Worm (Caenorhabditis elegans) whole organism, L4/young adult: Measurements from ENCODE around the gene K01A6.7.

Source experiments
- dao-5 ChIP-seq: sonication (generic microtip); optimal IDR thresholded peaks from 2 replicates; lab custom pipeline; 2016; ENCODE audit warnings: missing genotype, missing genetic modification characterization, moderate library complexity, missing compliant biosample characterization
- him-1 ChIP-seq: sonication (generic microtip); optimal IDR thresholded peaks from 2 replicates; lab custom pipeline; 2016; ENCODE audit warnings: missing genotype, missing genetic modification reagents, missing genetic modification characterization, missing compliant biosample characterization

ce11 chrIV:11723255-11723654, 15.1 kb downstream of the K01A6.7 start:
- TF ChIP-seq him-1: no peak
- TF ChIP-seq dao-5: no peak
